Worm (Caenorhabditis elegans): ENCODE results near the gene B0524.3.

Gene B0524.3

DNA sequence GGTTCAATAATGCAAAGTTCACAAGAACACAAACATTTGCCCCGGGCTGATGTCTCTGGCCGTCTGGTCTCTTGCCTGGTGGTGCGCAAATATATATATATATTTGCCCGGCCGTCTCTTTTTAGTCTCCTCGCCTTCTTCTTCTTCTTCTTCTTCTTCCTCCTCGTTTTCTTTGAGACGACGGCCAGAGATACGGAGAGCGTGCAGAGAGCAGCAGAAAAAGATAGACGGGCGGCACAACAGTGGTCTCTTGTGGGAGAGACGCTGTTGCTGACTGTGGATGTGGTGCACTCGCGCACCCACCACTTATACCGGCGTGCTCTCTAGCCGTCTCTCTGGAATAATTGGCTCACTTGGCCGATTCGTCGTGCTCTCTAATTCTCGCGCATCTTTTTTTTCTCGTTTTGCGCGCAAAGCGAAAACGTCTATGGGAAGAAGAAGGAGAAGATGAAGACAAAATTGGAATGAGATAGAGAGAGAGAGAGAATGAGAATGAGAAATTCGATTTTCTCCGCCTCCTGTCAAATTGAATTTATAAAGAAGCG is 33.8 kb downstream of the B0524.3 start:
- TF ChIP-seq ets-4 (tag; optimal IDR thresholded peaks at IDR 0.05) (peak; percentile 58), K02D7.2 (tag; optimal IDR thresholded peaks at IDR 0.05) (no peak), ceh-19 (GFP tag; optimal IDR thresholded peaks at IDR 0.05) (peak; percentile 56), nhr-232 (tag; optimal IDR thresholded peaks at IDR 0.05) (no peak), gmeb-2 (tag; optimal IDR thresholded peaks at IDR 0.05) (no peak), ref-2 (tag; optimal IDR thresholded peaks at IDR 0.05) (peak; percentile 97), ceh-34 (tag; optimal IDR thresholded peaks at IDR 0.05) (peak; percentile 93), hlh-15 (tag; optimal IDR thresholded peaks at IDR 0.05) (no peak), C08G9.2 (tag; optimal IDR thresholded peaks at IDR 0.05) (peak; percentile 29), ceh-30 (tag; optimal IDR thresholded peaks at IDR 0.05) (peak; percentile 31), fkh-6 (tag; optimal IDR thresholded peaks at IDR 0.05) (no peak), ahr-1 (tag; optimal IDR thresholded peaks at IDR 0.05) (no peak), C38D4.7 (GFP tag; optimal IDR thresholded peaks at IDR 0.05) (no peak), elt-2 (tag; optimal IDR thresholded peaks at IDR 0.05) (peak; percentile 48), ceh-48 (tag; optimal IDR thresholded peaks at IDR 0.05) (peak; percentile 28), madf-2 (tag; optimal IDR thresholded peaks at IDR 0.05) (no peak), pqm-1 (tag; optimal IDR thresholded peaks at IDR 0.05) (peak; percentile 91), hlh-30 (tag; optimal IDR thresholded peaks at IDR 0.05; ENCODE audit: insufficient read depth) (peak; percentile 58), pag-3 (tag; optimal IDR thresholded peaks at IDR 0.05; ENCODE audit: borderline replicate concordance) (no peak), ceh-14 (tag; optimal IDR thresholded peaks at IDR 0.05) (peak; percentile 90), pha-2 (tag; optimal IDR thresholded peaks at IDR 0.05) (peak; percentile 36), lim-6 (tag; optimal IDR thresholded peaks at IDR 0.05) (no peak), sox-4 (tag; optimal IDR thresholded peaks at IDR 0.05) (no peak), ztf-16 (tag; optimal IDR thresholded peaks at IDR 0.05) (peak; percentile 7), hlh-13 (GFP tag; optimal IDR thresholded peaks at IDR 0.05) (no peak), lin-11 (tag; optimal IDR thresholded peaks at IDR 0.05) (no peak), nfya-1 (tag; optimal IDR thresholded peaks at IDR 0.05) (peak; percentile 90), dmd-4 (tag; optimal IDR thresholded peaks at IDR 0.05; ENCODE audit: borderline replicate concordance) (peak; percentile 12), unc-55 (GFP tag; optimal IDR thresholded peaks at IDR 0.05) (peak; percentile 88), pat-9 (tag; optimal IDR thresholded peaks at IDR 0.05) (peak; percentile 46), tbx-2 (tag; optimal IDR thresholded peaks at IDR 0.05) (peak; percentile 98), npax-4 (tag; optimal IDR thresholded peaks at IDR 0.05) (no peak), pha-4 (tag; optimal IDR thresholded peaks at IDR 0.05) (no peak), ceh-45 (GFP tag; IDR thresholded peaks at IDR 0.05) (no peak), sox-2 (GFP tag; IDR thresholded peaks at IDR 0.05) (peak; percentile 8; the same call in 1 of the 2 replicates), F13H6.1 (tag; optimal IDR thresholded peaks at IDR 0.05) (peak; percentile 93), ama-1 (optimal IDR thresholded peaks at IDR 0.05) (no peak), hlh-8 (tag; optimal IDR thresholded peaks at IDR 0.05) (peak; percentile 70), ceh-24 (tag; optimal IDR thresholded peaks at IDR 0.05) (no peak), sdc-2 (tag; optimal IDR thresholded peaks at IDR 0.05) (peak; percentile 63), ttx-3 (tag; optimal IDR thresholded peaks at IDR 0.05) (peak; percentile 28), fax-1 (tag; optimal IDR thresholded peaks at IDR 0.05) (peak; percentile 70), zip-5 (tag; optimal IDR thresholded peaks at IDR 0.05) (peak; percentile 13), dve-1 (tag; optimal IDR thresholded peaks at IDR 0.05) (peak; percentile 55), syd-9 (tag; optimal IDR thresholded peaks at IDR 0.05) (peak; percentile 65), T23F11.4 (GFP tag; optimal IDR thresholded peaks at IDR 0.05) (peak; percentile 61), ceh-31 (tag; optimal IDR thresholded peaks at IDR 0.05) (peak; percentile 98), elt-4 (tag; optimal IDR thresholded peaks at IDR 0.05) (no peak), unc-86 (tag; optimal IDR thresholded peaks at IDR 0.05) (peak; percentile 74), ceh-2 (tag; optimal IDR thresholded peaks at IDR 0.05) (peak; percentile 69), hlh-6 (tag; optimal IDR thresholded peaks at IDR 0.05) (no peak), K09A11.1 (tag; optimal IDR thresholded peaks at IDR 0.05; ENCODE audit: insufficient read depth) (peak; percentile 14), pros-1 (tag; optimal IDR thresholded peaks at IDR 0.05) (peak; percentile 94)

All from whole organism, late embryonic.